Worm (Caenorhabditis elegans) whole organism, L4 larva: ENCODE results near the gene F55B12.2.
A peak's percentile ranks its signal among the peaks of the same experiment; 100 is the strongest.

Source experiments
- D1046.2 ChIP-seq: fragments of 200-800 bp; sonication (Bioruptor generic); IDR thresholded peaks from 2 replicates; pipeline ENCODE4 v1.3.6; 2022; ENCODE audit warnings: missing genetic modification characterization, missing compliant biosample characterization
- F10B5.3 ChIP-seq: sonication (generic microtip); optimal IDR thresholded peaks from 2 replicates; lab custom pipeline; 2016; ENCODE audit warnings: mild to moderate bottlenecking, missing genetic modification characterization, missing compliant biosample characterization
- F26F4.8 ChIP-seq: fragments of 200-800 bp; sonication (Bioruptor generic); conservative IDR thresholded peaks from 2 replicates; pipeline ENCODE4 v1.3.6; 2022; ENCODE audit warnings: missing genetic modification characterization, missing compliant biosample characterization
- F37D6.2 ChIP-seq: sonication (generic microtip); optimal IDR thresholded peaks from 2 replicates; lab custom pipeline; 2016; ENCODE audit warnings: mild to moderate bottlenecking, missing genetic modification characterization, missing compliant biosample characterization
- F44E2.7 ChIP-seq: fragments of 200-800 bp; sonication (Bioruptor generic); IDR thresholded peaks from 2 replicates; pipeline ENCODE4 v2.1.2; 2022; ENCODE audit warnings: missing genetic modification characterization, missing compliant biosample characterization
- T26A8.4 ChIP-seq: fragments of 200-800 bp; sonication (Bioruptor generic); IDR thresholded peaks from 2 replicates; pipeline ENCODE4 v1.3.6; 2022; ENCODE audit warnings: missing genetic modification characterization, missing compliant biosample characterization
- Y48G9A.11 ChIP-seq: fragments of 200-800 bp; sonication (Bioruptor generic); IDR thresholded peaks from 2 replicates; pipeline ENCODE4 v1.3.6; 2022; ENCODE audit warnings: missing genetic modification reagents, missing genetic modification characterization, missing compliant biosample characterization
- Y5F2A.4 ChIP-seq: fragments of 200-800 bp; sonication (Bioruptor generic); optimal IDR thresholded peaks from 2 replicates; lab custom pipeline; 2018; ENCODE audit warnings: mild to moderate bottlenecking, missing genetic modification characterization, missing compliant biosample characterization
- ceh-20 ChIP-seq: fragments of 200-800 bp; sonication (Bioruptor generic); IDR thresholded peaks from 2 replicates; pipeline ENCODE4 v1.3.6; 2022; ENCODE audit warnings: missing genetic modification reagents, missing genetic modification characterization, missing compliant biosample characterization
- ceh-32 ChIP-seq: sonication (generic microtip); optimal IDR thresholded peaks from 2 replicates; lab custom pipeline; 2016; ENCODE audit warnings: mild to moderate bottlenecking, missing genetic modification characterization, missing compliant biosample characterization; ENCODE audit not compliant: poor library complexity
- ceh-62 ChIP-seq: sonication (generic microtip); optimal IDR thresholded peaks from 2 replicates; lab custom pipeline; 2017; ENCODE audit warnings: missing biosample characterization, missing genetic modification characterization
- ceh-82 ChIP-seq: sonication (generic microtip); optimal IDR thresholded peaks from 2 replicates; lab custom pipeline; 2017; ENCODE audit warnings: missing biosample characterization, missing genetic modification characterization
- cey-2 ChIP-seq: sonication (generic microtip); optimal IDR thresholded peaks from 3 replicates; lab custom pipeline; 2017; ENCODE audit warnings: missing genetic modification characterization, mild to moderate bottlenecking, missing compliant biosample characterization, antibody characterized with exemption, borderline replicate concordance; ENCODE audit not compliant: insufficient read depth
- daf-12 ChIP-seq: fragments of 150-350 bp; optimal IDR thresholded peaks from 2 replicates; lab custom pipeline; 2014; ENCODE audit warnings: missing biosample characterization, missing genetic modification reagents, missing genetic modification characterization
- daf-8 ChIP-seq: fragments of 200-800 bp; sonication (Bioruptor generic); IDR thresholded peaks from 2 replicates; pipeline ENCODE4 v1.3.6; 2022; ENCODE audit warnings: missing genetic modification characterization, missing compliant biosample characterization
- dmd-8 ChIP-seq: fragments of 200-800 bp; sonication (Bioruptor generic); IDR thresholded peaks from 2 replicates; pipeline ENCODE4 v1.3.6; 2022; ENCODE audit warnings: missing genetic modification characterization, missing compliant biosample characterization
- dmd-9 ChIP-seq: fragments of 200-800 bp; sonication (Bioruptor generic); IDR thresholded peaks from 2 replicates; pipeline ENCODE4 v1.3.6; 2022; ENCODE audit warnings: missing genetic modification reagents, missing genetic modification characterization, missing compliant biosample characterization
- dpl-1 ChIP-seq: fragments of 150-350 bp; optimal IDR thresholded peaks from 2 replicates; lab custom pipeline; 2014; ENCODE audit warnings: missing biosample characterization, missing genetic modification reagents, missing genetic modification characterization
- dve-1 ChIP-seq: sonication (generic microtip); optimal IDR thresholded peaks from 2 replicates; lab custom pipeline; 2017; ENCODE audit warnings: antibody characterized with exemption, mild to moderate bottlenecking, missing genetic modification characterization, missing compliant biosample characterization; ENCODE audit not compliant: insufficient read depth
- egl-27 ChIP-seq: sonication (generic microtip); optimal IDR thresholded peaks from 3 replicates; lab custom pipeline; 2017; ENCODE audit warnings: missing biosample characterization, missing genetic modification reagents, missing genetic modification characterization
- fos-1 ChIP-seq: fragments of 150-350 bp; optimal IDR thresholded peaks from 2 replicates; lab custom pipeline; 2014; ENCODE audit warnings: missing biosample characterization, missing genetic modification characterization
- gei-8 ChIP-seq: fragments of 200-800 bp; sonication (Bioruptor generic); optimal IDR thresholded peaks from 2 replicates; lab custom pipeline; 2018; ENCODE audit warnings: mild to moderate bottlenecking, missing genetic modification characterization, missing compliant biosample characterization
- jun-1 ChIP-seq: fragments of 150-350 bp; optimal IDR thresholded peaks from 2 replicates; lab custom pipeline; 2014; ENCODE audit warnings: missing biosample characterization, missing genetic modification reagents, missing genetic modification characterization
- lim-7 ChIP-seq: fragments of 200-800 bp; sonication (Bioruptor generic); IDR thresholded peaks from 2 replicates; pipeline ENCODE4 v1.3.6; 2022; ENCODE audit warnings: missing genetic modification characterization, missing compliant biosample characterization
- lin-13 ChIP-seq: fragments of 150-350 bp; optimal IDR thresholded peaks from 2 replicates; lab custom pipeline; 2014; ENCODE audit warnings: missing biosample characterization, missing genetic modification reagents, missing genetic modification characterization
- lin-38 ChIP-seq: fragments of 200-800 bp; sonication (Bioruptor generic); IDR thresholded peaks from 2 replicates; pipeline ENCODE4 v1.3.6; 2022; ENCODE audit warnings: missing genetic modification reagents, missing genetic modification characterization, missing compliant biosample characterization
- madf-5 ChIP-seq, 2 experiments: fragments of 200-800 bp; sonication (Bioruptor generic); IDR thresholded peaks; 2 replicates each; pipeline ENCODE4 v1.3.6; 2022; ENCODE audit warnings: missing compliant biosample characterization in 2 of 2, missing genetic modification characterization in 2 of 2
- madf-9 ChIP-seq: fragments of 200-800 bp; sonication (Bioruptor generic); conservative IDR thresholded peaks from 2 replicates; pipeline ENCODE4 v1.3.6; 2022; ENCODE audit warnings: missing genetic modification reagents, missing genetic modification characterization, missing compliant biosample characterization
- mxl-2 ChIP-seq: fragments of 200-800 bp; sonication (Bioruptor generic); conservative IDR thresholded peaks from 2 replicates; pipeline ENCODE4 v1.3.6; 2022; ENCODE audit warnings: missing genetic modification reagents, missing genetic modification characterization, missing compliant biosample characterization
- mxl-3 ChIP-seq: fragments of 200-800 bp; sonication (Bioruptor generic); optimal IDR thresholded peaks from 2 replicates; lab custom pipeline; 2018; ENCODE audit warnings: mild to moderate bottlenecking, missing genetic modification characterization, missing compliant biosample characterization
- nhr-10 ChIP-seq: fragments of 150-350 bp; optimal IDR thresholded peaks from 2 replicates; lab custom pipeline; 2014; ENCODE audit warnings: missing biosample characterization, missing genetic modification characterization
- nhr-25 ChIP-seq: sonication (generic microtip); optimal IDR thresholded peaks from 2 replicates; lab custom pipeline; 2017; ENCODE audit warnings: missing genetic modification characterization, mild to moderate bottlenecking, missing compliant biosample characterization, antibody characterized with exemption, moderate library complexity, borderline replicate concordance; ENCODE audit not compliant: insufficient read depth
- nhr-41 ChIP-seq: fragments of 200-800 bp; sonication (Bioruptor generic); IDR thresholded peaks from 2 replicates; pipeline ENCODE4 v1.3.6; 2022; ENCODE audit warnings: missing genetic modification reagents, missing genetic modification characterization, missing compliant biosample characterization
- nhr-42 ChIP-seq: fragments of 200-800 bp; sonication (Bioruptor generic); IDR thresholded peaks from 2 replicates; pipeline ENCODE4 v1.3.6; 2022; ENCODE audit warnings: missing genetic modification characterization, missing compliant biosample characterization
- nhr-48 ChIP-seq: sonication (generic microtip); optimal IDR thresholded peaks from 2 replicates; lab custom pipeline; 2016; ENCODE audit warnings: mild to moderate bottlenecking, missing genetic modification characterization, missing compliant biosample characterization
- nhr-6 ChIP-seq: fragments of 150-350 bp; optimal IDR thresholded peaks from 2 replicates; lab custom pipeline; 2014; ENCODE audit warnings: missing biosample characterization, missing genetic modification characterization
- pha-4 ChIP-seq, 2 experiments: fragments of 150-350 bp in 1 of 2; fragments of 200-800 bp in 1 of 2; sonication (Bioruptor generic) in 1 of 2; IDR thresholded peaks in 1 of 2; optimal IDR thresholded peaks in 1 of 2; 2 replicates each; pipeline versions ENCODE4 v1.3.6 to Lab custom; 2014 to 2022; ENCODE audit warnings: missing genetic modification characterization in 2 of 2, missing genetic modification reagents in 2 of 2, missing biosample characterization in 1 of 2, missing compliant biosample characterization in 1 of 2
- saeg-2 ChIP-seq: fragments of 200-800 bp; sonication (Bioruptor generic); IDR thresholded peaks from 2 replicates; pipeline ENCODE4 v1.3.6; 2022; ENCODE audit warnings: missing genetic modification reagents, missing genetic modification characterization, missing compliant biosample characterization
- sdz-12 ChIP-seq: fragments of 200-800 bp; sonication (Bioruptor generic); optimal IDR thresholded peaks from 2 replicates; lab custom pipeline; 2018; ENCODE audit warnings: mild to moderate bottlenecking, missing genetic modification characterization, missing compliant biosample characterization
- set-16 ChIP-seq: fragments of 200-800 bp; sonication (Bioruptor generic); IDR thresholded peaks from 2 replicates; pipeline ENCODE4 v1.3.6; 2022; ENCODE audit warnings: missing genetic modification reagents, missing genetic modification characterization, missing compliant biosample characterization
- skn-1 ChIP-seq: fragments of 150-350 bp; optimal IDR thresholded peaks from 2 replicates; lab custom pipeline; 2014; ENCODE audit warnings: missing biosample characterization, missing genetic modification characterization
- snpc-1.2 ChIP-seq: fragments of 200-800 bp; sonication (Bioruptor generic); IDR thresholded peaks from 2 replicates; pipeline ENCODE4 v1.3.6; 2022; ENCODE audit warnings: missing genetic modification reagents, missing genetic modification characterization, missing compliant biosample characterization
- tag-97 ChIP-seq: fragments of 200-800 bp; sonication (Bioruptor generic); IDR thresholded peaks from 2 replicates; pipeline ENCODE4 v1.3.6; 2022; ENCODE audit warnings: missing genetic modification characterization, missing compliant biosample characterization
- tra-1 ChIP-seq: fragments of 200-800 bp; sonication (Bioruptor generic); IDR thresholded peaks from 2 replicates; pipeline ENCODE4 v1.3.6; 2022; ENCODE audit warnings: missing genetic modification reagents, missing genetic modification characterization, missing compliant biosample characterization
- unc-39 ChIP-seq: sonication (generic microtip); optimal IDR thresholded peaks from 2 replicates; lab custom pipeline; 2017; ENCODE audit warnings: missing biosample characterization, missing genetic modification characterization
- ztf-7 ChIP-seq: fragments of 150-350 bp; optimal IDR thresholded peaks from 2 replicates; lab custom pipeline; 2014; ENCODE audit warnings: missing biosample characterization, missing genetic modification characterization

F55B12.2 gene

ce11 chrV:13789362-13789761 is 27.4 kb downstream of the F55B12.2 start (continued):
- no peak for TF ChIP-seq jun-1 (tag; lab: Kevin White, UChicago)
- no peak for TF ChIP-seq skn-1 (tag; lab: Kevin White, UChicago)
- TF ChIP-seq dve-1 (tag; lab: Kevin White, UChicago) = peak; percentile 95
- TF ChIP-seq Y48G9A.11 = no peak
- no peak for TF ChIP-seq sdz-12
- TF ChIP-seq daf-8 (GFP tag; lab: Robert Waterston, UW) = no peak
- TF ChIP-seq nhr-41 (GFP tag; lab: Robert Waterston, UW) = no peak
- no peak for TF ChIP-seq mxl-2 (GFP tag; lab: Robert Waterston, UW)
- TF ChIP-seq nhr-10 (tag; lab: Kevin White, UChicago) = peak; percentile 18
- peak; percentile 80 for TF ChIP-seq lin-38 (GFP tag; lab: Robert Waterston, UW)
- TF ChIP-seq unc-39 = peak; percentile 31
- no peak for TF ChIP-seq F44E2.7 (GFP tag; lab: Robert Waterston, UW)
- TF ChIP-seq dmd-8 = no peak
- no peak for TF ChIP-seq D1046.2 (GFP tag; lab: Robert Waterston, UW)
- peak; percentile 63 for TF ChIP-seq mxl-3
- no peak for TF ChIP-seq lim-7
- TF ChIP-seq ceh-82 (tag; lab: Kevin White, UChicago) = no peak
- peak; percentile 9 for TF ChIP-seq F37D6.2 (tag; lab: Kevin White, UChicago)
- TF ChIP-seq nhr-25 (tag; lab: Kevin White, UChicago) = peak; percentile 46
- TF ChIP-seq gei-8 (GFP tag; lab: Kevin White, UChicago) = no peak
- TF ChIP-seq pha-4 (GFP tag; IDR thresholded peaks at IDR 0.05; lab: Robert Waterston, UW) = peak; percentile 56
- peak; percentile 72 for TF ChIP-seq pha-4 (tag; optimal IDR thresholded peaks at IDR 0.05; lab: Kevin White, UChicago)
- peak; percentile 52 for TF ChIP-seq T26A8.4
- TF ChIP-seq lin-13 (GFP tag; lab: Kevin White, UChicago) = peak; percentile 39

- TF ChIP-seq nhr-42 (GFP tag; lab: Robert Waterston, UW) (no peak), ceh-82 (tag; lab: Kevin White, UChicago) (no peak), F37D6.2 (tag; lab: Kevin White, UChicago) (no peak), skn-1 (tag; lab: Kevin White, UChicago) (no peak), Y48G9A.11 (no peak), daf-8 (GFP tag; lab: Robert Waterston, UW) (no peak), ceh-32 (tag; lab: Kevin White, UChicago) (no peak), ceh-62 (no peak), jun-1 (tag; lab: Kevin White, UChicago) (no peak), set-16 (GFP tag; lab: Robert Waterston, UW) (no peak), gei-8 (GFP tag; lab: Kevin White, UChicago) (no peak), snpc-1.2 (GFP tag; lab: Robert Waterston, UW) (no peak), ztf-7 (tag; lab: Kevin White, UChicago) (no peak), daf-12 (tag; lab: Kevin White, UChicago) (no peak), nhr-6 (no peak), madf-9 (GFP tag; lab: Robert Waterston, UW) (no peak), nhr-48 (tag; lab: Kevin White, UChicago) (no peak), egl-27 (tag; lab: Kevin White, UChicago) (no peak), dmd-9 (GFP tag; lab: Robert Waterston, UW) (no peak), cey-2 (no peak), dpl-1 (GFP tag; lab: Kevin White, UChicago) (no peak), Y5F2A.4 (GFP tag; lab: Kevin White, UChicago) (no peak), saeg-2 (GFP tag; lab: Robert Waterston, UW) (no peak), dmd-8 (no peak), tra-1 (GFP tag; lab: Robert Waterston, UW) (no peak), F10B5.3 (tag; lab: Kevin White, UChicago) (no peak), tag-97 (no peak), ceh-20 (no peak), fos-1 (tag; lab: Kevin White, UChicago) (no peak), dve-1 (tag; lab: Kevin White, UChicago) (peak; percentile 68), nhr-25 (tag; lab: Kevin White, UChicago) (no peak), mxl-3 (no peak), F26F4.8 (GFP tag; lab: Robert Waterston, UW) (no peak), madf-5 (GFP tag; IDR thresholded peaks at IDR 0.05; lab: Robert Waterston, UW) (no peak)
Measured at ce11 chrV:13787948-13788681, 28.7 kb downstream of the F55B12.2 start.
